Fruit fly (Drosophila melanogaster): ENCODE results near the gene CG13310.

The CG13310 gene

DNA sequence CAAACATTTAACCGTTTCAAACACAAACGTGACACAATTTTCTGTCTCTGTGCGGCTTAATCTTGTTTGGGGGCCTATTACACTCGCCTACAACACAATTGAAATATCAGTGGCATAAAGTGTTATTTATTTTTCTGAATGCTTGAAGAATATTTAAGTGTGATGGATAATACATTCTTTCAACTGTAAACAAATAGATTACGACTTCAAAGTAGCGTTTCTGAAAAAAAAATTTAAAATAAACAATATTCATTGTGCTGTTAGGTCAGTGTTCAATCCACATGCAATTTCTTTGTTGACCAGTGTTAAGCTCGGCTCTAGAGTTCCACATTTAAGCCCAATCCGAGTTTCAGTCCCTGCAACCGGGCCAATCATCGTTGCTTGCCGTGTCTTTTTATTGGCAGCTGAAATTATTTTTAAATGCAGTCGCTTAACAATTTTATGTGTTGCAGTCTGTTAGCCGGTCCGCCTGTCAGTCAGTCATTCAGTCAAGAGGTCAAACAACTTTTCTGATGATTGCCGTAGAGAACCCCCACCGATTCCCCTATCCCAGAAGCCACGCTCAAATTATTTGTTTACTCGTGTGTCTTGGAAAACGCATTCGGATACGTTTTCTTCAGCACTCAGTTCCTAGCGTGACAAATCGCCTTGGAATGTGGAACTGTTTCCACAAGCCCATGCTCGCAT, 27.2 kb downstream of the CG13310 start (continued):
- TF ChIP-seq CG4360 (GFP tag; IDR thresholded peaks at IDR 0.05) (no peak), CG18619 (GFP tag; optimal IDR thresholded peaks at IDR 0.05) (peak; percentile 67), CG11093 (GFP tag; IDR thresholded peaks at IDR 0.05) (0 out of 3 replicates have a peak, but pooled peaks have one; percentile 26), bigmax (GFP tag; optimal IDR thresholded peaks at IDR 0.05) (no peak), en (GFP tag; optimal IDR thresholded peaks at IDR 0.05) (peak; percentile 58), BtbVII (GFP tag; optimal IDR thresholded peaks at IDR 0.05) (no peak), CG3065 (GFP tag; optimal IDR thresholded peaks at IDR 0.05) (peak; percentile 38), eyg (GFP tag; optimal IDR thresholded peaks at IDR 0.05) (no peak), wor (GFP tag; IDR thresholded peaks at IDR 0.05) (peak; percentile 60), Dip2 (GFP tag; IDR thresholded peaks at IDR 0.05) (no peak), CG1603 (tag; optimal IDR thresholded peaks at IDR 0.05) (peak; percentile 77), kah (GFP tag; optimal IDR thresholded peaks at IDR 0.05) (no peak), CG15696 (tag; optimal IDR thresholded peaks at IDR 0.05) (peak; percentile 38), CG4707 (GFP tag; optimal IDR thresholded peaks at IDR 0.05) (peak; percentile 64), HLH3B (GFP tag; IDR thresholded peaks at IDR 0.05) (peak; percentile 62), CG6765 (GFP tag; optimal IDR thresholded peaks at IDR 0.05) (no peak), CG30431 (GFP tag; optimal IDR thresholded peaks at IDR 0.05) (peak; percentile 31), CG10209 (GFP tag; optimal IDR thresholded peaks at IDR 0.05) (peak; percentile 71), Kr (GFP tag; optimal IDR thresholded peaks at IDR 0.05) (no peak), CG34422 (GFP tag; IDR thresholded peaks at IDR 0.05) (peak; percentile 70), croc (GFP tag; conservative IDR thresholded peaks at IDR 0.05) (peak; percentile 65), CG10321 (GFP tag; IDR thresholded peaks at IDR 0.05) (peak; percentile 28; the same call in 1 of the 2 replicates), CG3838 (GFP tag; optimal IDR thresholded peaks at IDR 0.05) (no peak), CG11696 (GFP tag; IDR thresholded peaks at IDR 0.05) (no peak), Myb (GFP tag; optimal IDR thresholded peaks at IDR 0.05) (no peak), tgo (GFP tag; IDR thresholded peaks at IDR 0.05) (peak; percentile 77), CG6175 (GFP tag; IDR thresholded peaks at IDR 0.05) (no peak), pnt (GFP tag; optimal IDR thresholded peaks at IDR 0.05) (peak; percentile 23), oc (tag; optimal IDR thresholded peaks at IDR 0.05) (peak; percentile 91), Atf6 (GFP tag; IDR thresholded peaks at IDR 0.05) (peak; percentile 60; the same call in 1 of the 2 replicates), emc (GFP tag; optimal IDR thresholded peaks at IDR 0.05) (no peak), phol (tag; optimal IDR thresholded peaks at IDR 0.05) (peak; percentile 79), CG5180 (GFP tag; optimal IDR thresholded peaks at IDR 0.05) (peak; percentile 25), NK7.1 (GFP tag; optimal IDR thresholded peaks at IDR 0.05) (peak; percentile 39), ci (GFP tag; IDR thresholded peaks at IDR 0.05) (peak; percentile 82), Mrtf (GFP tag; IDR thresholded peaks at IDR 0.05) (peak; percentile 53; the same call in 2 of the 3 replicates), CG7556 (GFP tag; optimal IDR thresholded peaks at IDR 0.05) (peak; percentile 75), Side (GFP tag; optimal IDR thresholded peaks at IDR 0.05) (peak; percentile 52), bcd (GFP tag; optimal IDR thresholded peaks at IDR 0.05) (peak; percentile 60), Gsc (GFP tag; IDR thresholded peaks at IDR 0.05) (no peak), CG6813 (GFP tag; optimal IDR thresholded peaks at IDR 0.05) (peak; percentile 15), MTF-1 (GFP tag; optimal IDR thresholded peaks at IDR 0.05; ENCODE audit: borderline replicate concordance) (no peak), CG13424 (tag; optimal IDR thresholded peaks at IDR 0.05) (peak; percentile 85), CG9727 (GFP tag; optimal IDR thresholded peaks at IDR 0.05) (peak; percentile 68), kni (GFP tag; optimal IDR thresholded peaks at IDR 0.05) (peak; percentile 81), CG15479 (GFP tag; optimal IDR thresholded peaks at IDR 0.05) (no peak), CG12942 (GFP tag; optimal IDR thresholded peaks at IDR 0.05) (peak; percentile 48), CG12155 (GFP tag; optimal IDR thresholded peaks at IDR 0.05) (peak; percentile 55), H2.0 (GFP tag; IDR thresholded peaks at IDR 0.05) (peak; percentile 22; the same call in 1 of the 2 replicates), lilli (GFP tag; optimal IDR thresholded peaks at IDR 0.05) (peak; percentile 46)

All from whole organism, embryonic.